Worm (Caenorhabditis elegans): ENCODE measurements around the gene chat-1.

chat-1 gene

ce11 chrIV:4472418-4473173 lies 25.5 kb downstream of the chat-1 start:
- no peak for TF ChIP-seq him-1 (tag; optimal IDR thresholded peaks at IDR 0.05)
- TF ChIP-seq W03F9.2 (tag; optimal IDR thresholded peaks at IDR 0.05), result no peak
- TF ChIP-seq dao-5 (tag; optimal IDR thresholded peaks at IDR 0.05), result no peak

DNA sequence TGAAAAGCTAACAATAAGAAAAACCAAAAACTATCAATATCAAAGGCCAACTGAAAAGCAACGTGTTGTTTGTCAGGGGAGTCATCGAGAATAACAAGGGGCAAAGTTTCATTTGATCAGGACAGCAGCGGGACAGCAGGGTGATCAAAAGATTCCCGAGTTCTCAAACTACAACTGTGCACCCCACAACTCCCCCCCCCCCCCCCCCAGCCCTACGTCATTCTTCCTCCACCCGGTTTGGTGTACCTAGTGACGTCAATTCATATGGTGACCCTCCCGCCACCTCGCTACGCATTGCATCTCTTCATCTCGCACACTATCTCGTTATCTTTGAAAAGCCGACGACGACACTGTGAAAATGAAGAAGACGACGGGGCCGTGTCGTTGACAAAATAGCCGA lies 26.6 kb downstream of the chat-1 start:
- no peak for TF ChIP-seq him-1 (tag; optimal IDR thresholded peaks at IDR 0.05)

DNA sequence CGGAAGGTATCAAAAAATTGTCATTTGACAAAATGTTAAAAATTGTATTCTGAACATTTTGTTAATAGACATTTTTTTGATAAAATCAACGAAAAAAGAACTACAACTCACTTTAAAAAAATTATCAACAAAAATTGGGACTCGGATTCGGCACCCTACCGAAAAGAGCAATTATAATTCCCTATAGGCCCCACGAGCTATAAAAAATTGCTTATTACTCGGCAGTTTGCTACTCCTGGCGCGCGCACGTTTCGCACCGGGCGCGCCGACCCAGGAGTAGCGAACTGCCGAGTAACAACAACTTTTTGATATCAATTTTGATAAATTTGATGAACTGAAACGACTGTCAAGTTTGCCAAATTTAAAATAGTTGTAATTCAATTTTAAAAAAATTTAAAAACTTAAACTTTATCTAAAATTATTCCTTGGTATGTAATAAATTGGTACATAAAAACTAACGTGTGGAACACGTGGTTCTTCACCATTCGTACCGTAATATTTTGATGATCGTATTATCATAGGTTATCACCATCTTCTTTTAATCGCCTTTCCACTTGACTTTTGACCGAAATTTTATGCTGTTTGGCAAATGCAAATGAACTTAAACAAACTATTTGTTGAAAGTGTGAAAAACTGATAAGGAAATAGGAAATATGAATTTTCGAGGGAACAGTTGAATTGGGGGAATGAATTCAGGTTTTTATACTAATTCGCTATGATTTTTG lies 28.4 kb downstream of the chat-1 start:
- TF ChIP-seq W03F9.2 (tag; optimal IDR thresholded peaks at IDR 0.05), result no peak
- TF ChIP-seq him-1 (tag; optimal IDR thresholded peaks at IDR 0.05), result no peak
- no peak for TF ChIP-seq dao-5 (tag; optimal IDR thresholded peaks at IDR 0.05)

DNA sequence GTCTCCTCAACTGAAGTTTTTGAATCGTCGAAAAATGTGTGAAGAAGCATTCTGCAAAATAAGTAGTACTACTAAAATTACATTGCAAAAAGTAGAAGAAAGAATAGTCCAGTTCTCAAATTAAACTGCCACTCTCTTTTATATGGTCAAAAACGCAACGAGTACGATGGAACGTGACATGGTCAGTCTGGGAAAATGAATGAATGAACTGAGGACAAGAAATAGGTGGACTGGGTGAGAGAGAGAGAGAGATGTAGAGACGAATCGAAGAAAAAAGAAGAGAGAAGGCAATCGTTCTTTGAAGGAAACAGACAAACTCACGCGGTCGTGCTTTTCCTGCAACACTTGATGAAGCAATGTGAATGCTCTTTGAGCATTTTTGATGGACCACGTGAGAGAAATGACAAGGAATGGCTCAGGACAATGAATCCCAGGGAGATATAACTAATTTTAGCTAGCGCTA lies 29.9 kb downstream of the chat-1 start, which contains the start of gene M01H9.3:
Gene M01H9.3 (minus strand): TSS at position 51 of the 463 bp plus-strand sequence.
- TF ChIP-seq W03F9.2 (tag; optimal IDR thresholded peaks at IDR 0.05) (no peak), him-1 (tag; optimal IDR thresholded peaks at IDR 0.05) (no peak), dao-5 (tag; optimal IDR thresholded peaks at IDR 0.05) (no peak)

DNA sequence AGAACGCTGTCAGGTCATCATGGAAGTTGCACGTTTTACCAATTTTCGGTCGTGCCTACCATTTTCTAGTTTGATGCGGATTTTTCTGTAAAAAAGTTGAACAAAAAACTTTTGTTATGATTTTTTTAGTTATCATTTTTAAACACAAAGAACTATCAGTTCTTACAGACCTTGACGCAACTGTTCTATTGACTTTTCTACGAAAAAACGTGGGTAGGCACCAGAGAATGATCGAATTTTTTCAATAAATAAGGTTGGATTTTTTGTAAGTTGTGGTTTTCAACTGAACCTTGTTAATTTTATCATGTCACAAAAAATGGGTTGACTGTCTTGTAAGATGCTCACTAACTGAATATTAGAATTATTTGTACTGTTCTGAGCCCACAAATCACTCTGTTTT lies 31.5 kb downstream of the chat-1 start:
- TF ChIP-seq him-1 (tag; optimal IDR thresholded peaks at IDR 0.05) (no peak), W03F9.2 (tag; optimal IDR thresholded peaks at IDR 0.05) (no peak), dao-5 (tag; optimal IDR thresholded peaks at IDR 0.05) (no peak)

- TF ChIP-seq W03F9.2 (tag; optimal IDR thresholded peaks at IDR 0.05) (no peak), dao-5 (tag; optimal IDR thresholded peaks at IDR 0.05) (no peak), him-1 (tag; optimal IDR thresholded peaks at IDR 0.05) (no peak)
These were observed 32.9 kb downstream of the chat-1 start, which contains the start of gene M01H9.10 for ce11 chrIV:4480027-4480426. Gene M01H9.10 (minus strand): TSS chrIV:4480127.

ce11 chrIV:4481298-4481697 lies 34.2 kb downstream of the chat-1 start:
- TF ChIP-seq W03F9.2 (tag; optimal IDR thresholded peaks at IDR 0.05), result no peak
- no peak for TF ChIP-seq dao-5 (tag; optimal IDR thresholded peaks at IDR 0.05)
- TF ChIP-seq him-1 (tag; optimal IDR thresholded peaks at IDR 0.05), result no peak

- no peak for TF ChIP-seq him-1 (tag; optimal IDR thresholded peaks at IDR 0.05)
- TF ChIP-seq W03F9.2 (tag; optimal IDR thresholded peaks at IDR 0.05), result no peak
- TF ChIP-seq dao-5 (tag; optimal IDR thresholded peaks at IDR 0.05), result no peak
These were observed 35.4 kb downstream of the chat-1 start, which contains the start of gene M01H9.4 for ce11 chrIV:4482531-4482930. Gene M01H9.4 (minus strand): TSS chrIV:4482909.

DNA sequence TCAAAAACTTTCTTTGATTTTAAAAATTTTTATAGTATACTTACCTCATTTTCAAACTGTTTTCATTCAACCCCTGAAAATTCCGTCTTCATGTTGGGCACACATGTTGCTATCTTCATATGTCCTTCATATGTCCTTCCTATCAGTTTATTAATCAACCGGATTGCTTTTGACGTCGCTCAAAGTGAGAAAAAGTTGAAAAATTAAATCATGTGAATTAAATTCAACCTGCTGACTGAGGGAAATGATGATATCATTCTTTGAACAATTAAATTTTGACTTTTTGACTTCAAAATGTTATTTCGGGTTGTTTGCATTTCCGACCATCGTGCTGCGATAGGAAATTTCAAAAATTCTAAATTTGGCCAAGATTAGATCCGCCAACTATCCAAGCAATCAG lies 37.4 kb downstream of the chat-1 start:
- TF ChIP-seq W03F9.2 (tag; optimal IDR thresholded peaks at IDR 0.05) (no peak), him-1 (tag; optimal IDR thresholded peaks at IDR 0.05) (no peak), dao-5 (tag; optimal IDR thresholded peaks at IDR 0.05) (no peak)

DNA sequence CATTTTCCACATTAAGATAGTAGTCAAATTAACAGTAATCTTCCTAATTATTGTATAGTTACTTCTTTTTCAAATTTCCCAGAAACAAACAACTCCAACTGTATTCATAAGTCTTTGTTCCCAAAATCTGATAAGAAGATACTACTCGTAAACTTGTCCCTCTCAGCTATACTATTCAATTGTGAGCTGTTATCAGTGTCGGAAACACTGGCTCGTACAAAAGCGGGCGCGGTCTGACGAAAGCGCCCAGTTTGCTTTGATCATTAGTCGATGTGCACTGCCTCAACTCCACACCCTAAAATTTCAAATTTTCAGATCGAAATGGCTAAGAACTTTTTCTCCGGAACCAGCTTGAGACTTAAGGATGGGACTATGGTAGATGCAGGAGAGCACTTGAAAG lies 39.6 kb downstream of the chat-1 start, which contains the start of gene trx-3:
Gene trx-3 (plus strand): TSS at position 291 of the 400 bp plus-strand sequence.
- no peak for TF ChIP-seq him-1 (tag; optimal IDR thresholded peaks at IDR 0.05)

- no peak for TF ChIP-seq dao-5 (tag; optimal IDR thresholded peaks at IDR 0.05)
- no peak for TF ChIP-seq him-1 (tag; optimal IDR thresholded peaks at IDR 0.05)
- TF ChIP-seq W03F9.2 (tag; optimal IDR thresholded peaks at IDR 0.05), result no peak
These were observed 43.1 kb downstream of the chat-1 start, which contains the start of gene ZK180.7 for ce11 chrIV:4490148-4490652. Gene ZK180.7 (plus strand): TSS chrIV:4490542.
